Worm (Caenorhabditis elegans) whole organism, L2 larva: ENCODE data around the gene mlc-5.

Source experiments
- ama-1 ChIP-seq: fragments of 150-350 bp; optimal IDR thresholded peaks from 2 replicates; lab custom pipeline; 2018; ENCODE audit warnings: inconsistent platforms
- nhr-77 ChIP-seq: fragments of 150-350 bp; optimal IDR thresholded peaks from 2 replicates; lab custom pipeline; 2014; ENCODE audit warnings: missing biosample characterization, missing genetic modification characterization
- unc-55 ChIP-seq: fragments of 150-350 bp; sonication (generic microtip); optimal IDR thresholded peaks from 3 replicates; lab custom pipeline; 2014; ENCODE audit warnings: missing biosample characterization, missing genetic modification reagents, missing genetic modification characterization

DNA sequence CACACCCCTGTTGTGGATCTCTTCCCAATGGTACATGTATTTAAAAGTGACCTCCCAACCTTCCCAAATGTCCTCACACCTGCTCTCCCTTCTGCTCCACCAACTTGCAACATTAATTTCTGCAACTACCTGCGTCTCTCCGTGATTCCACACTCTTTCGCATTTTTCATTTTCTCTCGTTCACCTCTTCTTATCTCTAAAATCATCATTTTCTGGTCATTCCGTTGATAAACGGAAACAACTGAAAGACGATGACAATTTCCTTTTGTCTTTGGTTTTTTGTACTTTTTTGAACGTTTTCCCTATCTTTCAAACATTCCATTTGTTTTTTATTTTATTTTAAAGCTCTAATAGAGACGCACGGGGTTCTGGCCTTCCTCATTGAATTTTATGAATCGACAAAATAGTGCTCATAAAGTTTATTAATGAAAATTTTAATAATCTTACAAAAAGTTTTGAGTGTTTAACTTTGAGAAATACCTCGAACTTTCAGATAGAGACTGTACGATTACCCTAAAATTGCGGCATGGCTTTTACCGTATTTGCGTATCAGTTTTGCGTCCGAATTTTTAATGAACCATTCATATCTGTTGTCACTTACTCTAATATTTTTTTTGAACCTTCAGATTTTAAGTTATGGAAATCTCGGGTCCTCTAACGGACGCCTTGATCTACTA, 49.7 kb downstream of the mlc-5 start, which contains the start of gene aqp-11:
- TF ChIP-seq nhr-77 (no peak), unc-55 (GFP tag; lab: Kevin White, UChicago) (no peak), ama-1 (lab: Kevin White, UChicago) (no peak)
